Worm (Caenorhabditis elegans): Measurements from ENCODE around the gene ins-17.

Gene ins-17

DNA sequence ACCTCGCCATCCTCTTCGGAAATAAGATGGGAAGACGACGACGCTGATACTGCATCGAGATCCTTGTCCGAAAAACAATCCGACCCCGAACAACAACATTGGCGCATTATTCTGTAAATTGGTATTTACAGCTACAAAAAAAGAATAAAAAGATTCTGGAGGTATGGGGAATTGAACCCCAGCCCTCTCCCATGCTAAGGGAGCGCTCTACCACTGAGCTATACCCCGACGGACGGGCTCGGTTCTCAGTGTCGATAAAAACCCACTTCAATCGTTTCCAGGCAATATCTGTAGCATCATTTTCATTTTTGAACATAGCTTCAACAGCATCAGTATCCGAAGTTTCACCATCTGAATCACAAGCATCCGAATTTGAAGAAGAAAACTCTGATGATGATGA is 48.6 kb downstream of the ins-17 start:
- TF ChIP-seq ceh-100 (GFP tag; IDR thresholded peaks at IDR 0.05) (no peak), snpc-3.4 (tag; optimal IDR thresholded peaks at IDR 0.05) (peak; percentile 40), mes-4 (tag; optimal IDR thresholded peaks at IDR 0.05) (no peak), nhr-80 (tag; optimal IDR thresholded peaks at IDR 0.05) (peak; percentile 13), unc-130 (GFP tag; optimal IDR thresholded peaks at IDR 0.05) (no peak), nfyb-1 (GFP tag; IDR thresholded peaks at IDR 0.05) (peak; percentile 73), snpc-1.1 (tag; optimal IDR thresholded peaks at IDR 0.05; ENCODE audit: insufficient read depth) (peak; percentile 57), ekl-4 (GFP tag; IDR thresholded peaks at IDR 0.05) (peak; percentile 47; the same call in 1 of the 2 replicates), B0261.1 (tag; optimal IDR thresholded peaks at IDR 0.05) (peak; percentile 71), F33H1.4 (GFP tag; IDR thresholded peaks at IDR 0.05) (peak; percentile 7; the same call in 1 of the 2 replicates), lin-26 (GFP tag; IDR thresholded peaks at IDR 0.05) (peak; percentile 89; the same call in 1 of the 2 replicates), Y67H2A.10 (GFP tag; conservative IDR thresholded peaks at IDR 0.05) (no peak), ztf-28 (GFP tag; IDR thresholded peaks at IDR 0.05) (no peak), ets-4 (GFP tag; optimal IDR thresholded peaks at IDR 0.05) (no peak), zim-3 (tag; optimal IDR thresholded peaks at IDR 0.05) (peak; percentile 46), ztf-22 (GFP tag; optimal IDR thresholded peaks at IDR 0.05) (no peak), dpff-1 (tag; optimal IDR thresholded peaks at IDR 0.05) (no peak), ztf-26 (tag; optimal IDR thresholded peaks at IDR 0.05) (no peak), nhr-90 (tag; optimal IDR thresholded peaks at IDR 0.05) (peak; percentile 34), B0336.3 (GFP tag; IDR thresholded peaks at IDR 0.05) (peak; percentile 20; the same call in 1 of the 2 replicates), madf-10 (tag; optimal IDR thresholded peaks at IDR 0.05) (no peak), ZK185.1 (tag; optimal IDR thresholded peaks at IDR 0.05; ENCODE audit: poor library complexity, severe bottlenecking) (no peak), repo-1 (tag; optimal IDR thresholded peaks at IDR 0.05) (no peak), tbp1 (GFP tag; optimal IDR thresholded peaks at IDR 0.05) (peak; percentile 88), rpc-1 (optimal IDR thresholded peaks at IDR 0.05) (peak; percentile 58), rpc-1 (tag; optimal IDR thresholded peaks at IDR 0.05) (peak; percentile 77), madf-6 (GFP tag; IDR thresholded peaks at IDR 0.05) (peak; percentile 61), pbrm-1 (GFP tag; IDR thresholded peaks at IDR 0.05) (peak; percentile 42; the same call in 1 of the 2 replicates), F10E7.11 (tag; optimal IDR thresholded peaks at IDR 0.05) (no peak), tlf-1 (GFP tag; optimal IDR thresholded peaks at IDR 0.05) (no peak), dpl-1 (GFP tag; optimal IDR thresholded peaks at IDR 0.05) (no peak), hsf-1 (GFP tag; IDR thresholded peaks at IDR 0.05) (no peak), lsl-1 (GFP tag; optimal IDR thresholded peaks at IDR 0.05) (peak; percentile 26), egl-44 (GFP tag; IDR thresholded peaks at IDR 0.05) (peak; percentile 68; the same call in 1 of the 2 replicates), attf-5 (GFP tag; optimal IDR thresholded peaks at IDR 0.05) (peak; percentile 23), cebp-1 (GFP tag; IDR thresholded peaks at IDR 0.05) (no peak), cebp-1 (tag; optimal IDR thresholded peaks at IDR 0.05) (peak; percentile 46), ztf-18 (tag; optimal IDR thresholded peaks at IDR 0.05) (peak; percentile 41), lin-54 (GFP tag; optimal IDR thresholded peaks at IDR 0.05) (peak; percentile 25), ztf-3 (GFP tag; optimal IDR thresholded peaks at IDR 0.05) (no peak), ceh-27 (GFP tag; optimal IDR thresholded peaks at IDR 0.05) (peak; percentile 4), bed-1 (GFP tag; IDR thresholded peaks at IDR 0.05) (0 out of 2 replicates have a peak, but pooled peaks have one; percentile 59), rec-8 (tag; optimal IDR thresholded peaks at IDR 0.05) (peak in 1 of 2 experiments; percentile 30), dox-1 (GFP tag; IDR thresholded peaks at IDR 0.05) (peak; percentile 77), chd-7 (tag; optimal IDR thresholded peaks at IDR 0.05) (peak; percentile 6), hlh-26 (GFP tag; conservative IDR thresholded peaks at IDR 0.05) (no peak), ceh-58 (GFP tag; IDR thresholded peaks at IDR 0.05) (0 out of 2 replicates have a peak, but pooled peaks have one; percentile 57), athp-1 (tag; optimal IDR thresholded peaks at IDR 0.05) (no peak), let-526 (GFP tag; IDR thresholded peaks at IDR 0.05) (no peak)

Data from whole organism, young adult.